Fruit fly (Drosophila melanogaster) whole organism, prepupa: ENCODE results near the gene CG14234.

ENCODE experiments used
- CG16779 ChIP-seq: fragments of 200-800 bp; sonication (Bioruptor generic); optimal IDR thresholded peaks from 3 replicates; lab custom pipeline; 2017; ENCODE audit warnings: missing biosample characterization, mild to moderate bottlenecking, missing genetic modification characterization
- CG4318 ChIP-seq: fragments of 200-800 bp; sonication (Bioruptor generic); optimal IDR thresholded peaks from 3 replicates; lab custom pipeline; 2017; ENCODE audit warnings: missing biosample characterization, mild to moderate bottlenecking, missing genetic modification characterization
- Eip75B ChIP-seq: fragments of 200-800 bp; sonication (Bioruptor generic); optimal IDR thresholded peaks from 3 replicates; lab custom pipeline; 2016; ENCODE audit warnings: missing biosample characterization, missing genetic modification characterization
- Lpt ChIP-seq: fragments of 200-800 bp; sonication (Bioruptor generic); optimal IDR thresholded peaks from 3 replicates; lab custom pipeline; 2016; ENCODE audit warnings: missing biosample characterization, missing genetic modification characterization
- Met ChIP-seq: fragments of 200-800 bp; sonication (Bioruptor generic); optimal IDR thresholded peaks from 3 replicates; lab custom pipeline; 2016; ENCODE audit warnings: missing biosample characterization, missing genetic modification characterization
- Sox102F ChIP-seq: fragments of 200-800 bp; sonication (Bioruptor generic); optimal IDR thresholded peaks from 2 replicates; lab custom pipeline; 2016; ENCODE audit warnings: missing biosample characterization, mild to moderate bottlenecking, missing genetic modification characterization
- achi ChIP-seq: fragments of 200-800 bp; sonication (Bioruptor generic); optimal IDR thresholded peaks from 3 replicates; lab custom pipeline; 2016; ENCODE audit warnings: missing biosample characterization, missing genetic modification characterization
- acj6 ChIP-seq: fragments of 200-800 bp; sonication (Bioruptor generic); optimal IDR thresholded peaks from 3 replicates; lab custom pipeline; 2016; ENCODE audit warnings: missing biosample characterization, missing genetic modification characterization
- cyc ChIP-seq: fragments of 200-800 bp; sonication (Bioruptor generic); optimal IDR thresholded peaks from 3 replicates; lab custom pipeline; 2016; ENCODE audit warnings: missing biosample characterization, missing genetic modification characterization
- esn ChIP-seq: fragments of 200-800 bp; sonication (Bioruptor generic); optimal IDR thresholded peaks from 2 replicates; lab custom pipeline; 2016; ENCODE audit warnings: missing biosample characterization, mild to moderate bottlenecking, missing genetic modification characterization, moderate library complexity

DNA sequence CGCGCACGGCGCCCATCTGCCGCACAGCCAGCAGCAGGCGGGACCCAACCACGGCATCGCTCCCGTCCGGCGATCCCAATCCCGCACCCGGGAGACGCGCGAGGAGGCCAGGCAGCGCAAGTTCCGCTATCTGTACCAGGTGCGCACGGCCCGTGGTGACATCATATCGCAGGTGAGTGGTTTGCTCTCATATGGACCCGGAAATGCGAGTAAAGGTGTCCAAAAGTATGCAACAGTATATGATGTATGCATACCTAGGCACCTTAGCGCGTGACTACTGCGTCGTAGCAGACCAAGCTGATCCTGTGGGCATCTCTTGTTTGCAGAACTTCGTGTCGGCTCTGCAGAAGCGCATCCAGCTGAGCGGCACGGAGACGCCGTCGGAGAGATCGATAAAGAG, 2.5 kb downstream of the CG14234 start:
- no peak for TF ChIP-seq esn (GFP tag; lab: Kevin White, UChicago)
- TF ChIP-seq acj6 (GFP tag; lab: Kevin White, UChicago): no peak
- TF ChIP-seq Sox102F (GFP tag; lab: Kevin White, UChicago): no peak
- no peak for TF ChIP-seq CG4318
- TF ChIP-seq cyc (GFP tag; lab: Kevin White, UChicago): no peak
- no peak for TF ChIP-seq CG16779
- TF ChIP-seq achi (GFP tag; lab: Kevin White, UChicago): no peak
- TF ChIP-seq Eip75B (GFP tag; lab: Kevin White, UChicago): no peak
- TF ChIP-seq Met (GFP tag; lab: Kevin White, UChicago): no peak
- no peak for TF ChIP-seq Lpt (GFP tag; lab: Kevin White, UChicago)
